Worm (Caenorhabditis elegans): ENCODE data around the gene btb-20.

- no peak for TF ChIP-seq ceh-34 (tag; optimal IDR thresholded peaks at IDR 0.05)
- TF ChIP-seq unc-42 (tag; optimal IDR thresholded peaks at IDR 0.05): no peak
- no peak for TF ChIP-seq ama-1 (optimal IDR thresholded peaks at IDR 0.05)
These were observed 48.6 kb downstream of the btb-20 start for ce11 chrII:14474700-14475099.
